Fruit fly (Drosophila melanogaster): ENCODE measurements around the gene rst.
A peak's percentile ranks its signal among the peaks of the same experiment; 100 is the strongest.

The rst gene

DNA sequence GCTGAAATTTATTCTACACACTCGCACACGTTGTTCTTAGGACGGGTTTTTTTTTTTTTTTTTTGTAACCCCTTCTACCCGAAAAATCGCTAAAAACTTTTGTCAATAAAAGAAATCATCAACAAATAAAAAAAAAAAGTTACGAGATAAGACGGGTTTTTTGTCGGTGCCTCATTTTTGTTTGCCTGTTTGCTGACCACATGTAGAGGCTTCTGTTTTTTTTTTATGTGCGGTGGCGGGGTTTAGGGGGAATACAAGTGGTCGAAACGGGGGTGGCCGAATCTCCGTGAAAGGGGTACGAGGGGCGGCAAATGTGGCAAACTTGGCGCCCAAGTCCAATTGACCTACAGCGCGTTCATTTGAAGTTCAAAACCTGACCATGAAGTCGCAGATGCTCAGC lies 55.1 kb downstream of the rst start:
- peak; percentile 77 for TF ChIP-seq jim (GFP tag; optimal IDR thresholded peaks at IDR 0.05)
- no peak for TF ChIP-seq Rel (GFP tag; optimal IDR thresholded peaks at IDR 0.05)
- peak; percentile 38 for TF ChIP-seq Rel (tag; optimal IDR thresholded peaks at IDR 0.05)
- no peak for TF ChIP-seq OdsH (GFP tag; optimal IDR thresholded peaks at IDR 0.05)
- TF ChIP-seq Dif (GFP tag; optimal IDR thresholded peaks at IDR 0.05; ENCODE audit: partially characterized antibody): no peak
- TF ChIP-seq rgr (GFP tag; optimal IDR thresholded peaks at IDR 0.05): no peak
- TF ChIP-seq Sp1 (GFP tag; optimal IDR thresholded peaks at IDR 0.05): no peak

DNA sequence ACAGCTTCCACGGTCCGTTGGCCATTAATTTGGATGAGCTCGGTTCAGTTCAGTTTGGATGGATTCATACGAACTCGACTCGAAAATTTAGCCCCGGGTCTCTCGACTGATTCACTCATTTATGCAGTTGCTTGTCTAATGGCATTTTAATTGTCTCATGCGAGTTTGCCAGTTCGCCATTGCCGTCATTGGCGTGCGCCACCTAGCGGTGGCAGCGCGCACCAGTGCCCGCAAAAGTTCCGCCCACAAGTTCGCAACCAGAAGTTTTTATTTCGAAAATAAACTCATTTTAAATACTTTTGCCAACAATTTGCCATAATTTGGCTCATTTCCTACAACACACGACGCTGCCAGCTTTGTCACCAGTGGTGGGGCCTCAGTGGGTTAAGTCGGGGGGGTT lies 58.5 kb downstream of the rst start:
- no peak for TF ChIP-seq woc (GFP tag; optimal IDR thresholded peaks at IDR 0.05)
- TF ChIP-seq CG9705 (GFP tag; optimal IDR thresholded peaks at IDR 0.05): no peak
- no peak for TF ChIP-seq br (GFP tag; optimal IDR thresholded peaks at IDR 0.05)
- no peak for TF ChIP-seq Dif (GFP tag; optimal IDR thresholded peaks at IDR 0.05; ENCODE audit: partially characterized antibody)
- no peak for TF ChIP-seq Jra (GFP tag; optimal IDR thresholded peaks at IDR 0.05)
- no peak for TF ChIP-seq dmrt93B (GFP tag; optimal IDR thresholded peaks at IDR 0.05)
- no peak for TF ChIP-seq N (GFP tag; optimal IDR thresholded peaks at IDR 0.05)
- TF ChIP-seq fru (GFP tag; optimal IDR thresholded peaks at IDR 0.05): no peak
- TF ChIP-seq sage (GFP tag; optimal IDR thresholded peaks at IDR 0.05): no peak
- TF ChIP-seq jim (GFP tag; optimal IDR thresholded peaks at IDR 0.05): no peak
- TF ChIP-seq Dfd (GFP tag; optimal IDR thresholded peaks at IDR 0.05): no peak
- no peak for TF ChIP-seq lola (GFP tag; optimal IDR thresholded peaks at IDR 0.05)

DNA sequence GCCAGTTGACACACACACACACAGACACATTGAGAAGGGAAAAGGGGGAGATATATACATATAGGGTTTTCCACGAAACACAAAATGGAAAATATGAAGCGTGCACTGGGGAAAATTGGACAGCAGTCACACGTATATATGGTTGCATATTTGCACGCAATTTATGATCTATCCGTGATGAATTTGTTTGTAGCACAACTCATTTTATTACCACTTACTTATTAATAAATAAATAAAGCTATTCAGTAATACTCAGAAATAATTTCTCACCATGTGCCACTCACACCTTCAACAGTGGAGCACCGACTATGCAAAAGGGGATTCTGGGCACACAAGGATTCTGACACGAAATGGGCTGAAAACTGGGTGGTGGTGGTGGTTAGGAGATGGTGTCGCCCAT lies 59.5 kb downstream of the rst start:
- TF ChIP-seq fru (GFP tag; optimal IDR thresholded peaks at IDR 0.05) (no peak), brk (GFP tag; optimal IDR thresholded peaks at IDR 0.05) (no peak), Sp1 (GFP tag; optimal IDR thresholded peaks at IDR 0.05) (no peak)

DNA sequence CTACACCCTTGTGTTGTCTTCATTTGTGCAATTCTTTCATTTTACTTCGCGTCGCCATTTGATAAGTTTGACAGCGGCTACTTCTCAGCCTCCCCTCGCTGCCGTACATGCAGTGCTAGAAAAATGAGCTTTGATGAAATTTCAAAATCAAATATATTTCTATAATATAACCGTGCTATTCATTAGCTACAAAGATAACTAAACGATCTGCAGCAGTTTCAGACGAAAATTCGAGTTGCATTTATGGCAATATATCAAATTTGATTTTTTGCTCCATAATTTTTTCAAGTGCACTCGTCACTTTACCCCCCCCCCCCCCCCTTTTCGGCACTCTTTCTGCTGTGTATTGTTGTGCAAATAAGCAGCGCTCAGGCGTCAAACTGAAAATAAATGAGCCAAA lies 61.1 kb downstream of the rst start:
- TF ChIP-seq dsf (GFP tag; optimal IDR thresholded peaks at IDR 0.05; ENCODE audit: borderline replicate concordance): no peak
- no peak for TF ChIP-seq OdsH (GFP tag; optimal IDR thresholded peaks at IDR 0.05)
- TF ChIP-seq N (GFP tag; optimal IDR thresholded peaks at IDR 0.05): no peak
- TF ChIP-seq psq (GFP tag; optimal IDR thresholded peaks at IDR 0.05): no peak
- peak; percentile 50 for TF ChIP-seq Dfd (GFP tag; optimal IDR thresholded peaks at IDR 0.05)

DNA sequence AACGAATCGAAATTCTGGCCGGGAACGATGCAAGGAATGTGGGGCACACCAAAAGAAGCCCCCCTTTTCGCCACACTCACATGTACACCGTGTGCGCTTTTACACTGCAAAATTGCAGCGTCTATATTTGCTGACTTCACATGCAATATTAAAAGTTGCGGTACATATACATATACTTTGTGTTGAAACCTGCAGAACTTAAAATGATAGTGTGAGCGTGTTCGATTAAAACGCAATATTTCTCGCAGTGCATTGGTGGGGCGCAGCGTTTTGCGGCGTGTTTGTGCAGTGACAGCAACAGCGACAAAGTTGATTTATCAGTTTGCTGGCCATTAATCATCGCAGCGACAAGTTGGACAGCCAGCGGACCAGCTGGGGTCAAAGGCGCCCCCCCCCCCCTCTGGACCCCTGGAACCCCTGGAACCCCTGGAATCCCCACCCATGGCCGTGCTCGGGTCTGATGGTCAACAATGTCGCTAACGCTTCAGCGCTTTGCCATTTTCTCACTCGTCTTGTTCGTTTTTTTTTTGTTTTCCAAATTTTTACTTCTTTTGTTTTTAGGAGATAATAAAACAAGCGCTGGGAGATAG lies 66.4 kb downstream of the rst start:
- TF ChIP-seq Sp1 (GFP tag; optimal IDR thresholded peaks at IDR 0.05) (peak; percentile 3), foxo (GFP tag; optimal IDR thresholded peaks at IDR 0.05) (no peak), tai (GFP tag; optimal IDR thresholded peaks at IDR 0.05) (no peak), dsf (GFP tag; optimal IDR thresholded peaks at IDR 0.05; ENCODE audit: borderline replicate concordance) (no peak), Dfd (GFP tag; optimal IDR thresholded peaks at IDR 0.05) (peak; percentile 92), psq (GFP tag; optimal IDR thresholded peaks at IDR 0.05) (no peak), h (GFP tag; optimal IDR thresholded peaks at IDR 0.05) (peak; percentile 45), ey (GFP tag; optimal IDR thresholded peaks at IDR 0.05) (peak; percentile 37), lola (GFP tag; optimal IDR thresholded peaks at IDR 0.05) (no peak), br (GFP tag; optimal IDR thresholded peaks at IDR 0.05) (peak; percentile 28), dmrt93B (GFP tag; optimal IDR thresholded peaks at IDR 0.05) (peak; percentile 39), rgr (GFP tag; optimal IDR thresholded peaks at IDR 0.05) (peak; percentile 14), OdsH (GFP tag; optimal IDR thresholded peaks at IDR 0.05) (peak; percentile 0), woc (GFP tag; optimal IDR thresholded peaks at IDR 0.05) (no peak), Dif (GFP tag; optimal IDR thresholded peaks at IDR 0.05; ENCODE audit: partially characterized antibody) (no peak), HLH106 (tag; optimal IDR thresholded peaks at IDR 0.05) (peak; percentile 53)

Data from whole organism, wandering third instar larva.